Worm (Caenorhabditis elegans) whole organism, young adult: ENCODE measurements around the gene rdl-1.

Experiments
- C06A6.2 ChIP-seq: fragments of 200-800 bp; sonication (Bioruptor generic); conservative IDR thresholded peaks from 2 replicates; pipeline ENCODE4 v1.3.6; 2022; ENCODE audit warnings: missing genetic modification characterization, missing compliant biosample characterization
- ama-1 ChIP-seq, 3 experiments: fragments of 150-350 bp in 1 of 3; sonication (generic microtip) in 2 of 3; optimal IDR thresholded peaks; 2 replicates each; lab custom pipeline; 2014 to 2018; ENCODE audit warnings: missing biosample characterization in 2 of 3, missing genetic modification characterization in 2 of 3, missing genetic modification reagents in 2 of 3
- bed-1 ChIP-seq: fragments of 200-800 bp; sonication (Bioruptor generic); IDR thresholded peaks from 2 replicates; pipeline ENCODE4 v1.3.6; 2022; ENCODE audit warnings: missing genetic modification reagents, missing genetic modification characterization, missing compliant biosample characterization
- ceh-40 ChIP-seq: fragments of 200-800 bp; sonication (Bioruptor generic); IDR thresholded peaks from 2 replicates; pipeline ENCODE4 v1.3.6; 2022; ENCODE audit warnings: missing genetic modification characterization, missing compliant biosample characterization
- ceh-58 ChIP-seq: fragments of 200-800 bp; sonication (Bioruptor generic); IDR thresholded peaks from 2 replicates; pipeline ENCODE4 v1.3.6; 2022; ENCODE audit warnings: missing genetic modification characterization, missing compliant biosample characterization
- die-1 ChIP-seq: sonication (generic microtip); optimal IDR thresholded peaks from 2 replicates; lab custom pipeline; 2016; ENCODE audit warnings: missing genotype, mild to moderate bottlenecking, missing genetic modification characterization, missing compliant biosample characterization
- madf-10 ChIP-seq: sonication (generic microtip); optimal IDR thresholded peaks from 2 replicates; lab custom pipeline; 2016; ENCODE audit warnings: mild to moderate bottlenecking, missing genetic modification characterization, missing compliant biosample characterization
- nfya-1 ChIP-seq: sonication (generic microtip); optimal IDR thresholded peaks from 2 replicates; lab custom pipeline; 2017; ENCODE audit warnings: antibody characterized with exemption, missing compliant biosample characterization, missing genetic modification characterization, borderline replicate concordance; ENCODE audit not compliant: insufficient read depth
- sea-2 ChIP-seq: fragments of 200-800 bp; sonication (Bioruptor generic); IDR thresholded peaks from 2 replicates; pipeline ENCODE4 v1.3.6; 2022; ENCODE audit warnings: missing genetic modification characterization, missing compliant biosample characterization
- somi-1 ChIP-seq: fragments of 200-800 bp; sonication (Bioruptor generic); optimal IDR thresholded peaks from 2 replicates; lab custom pipeline; 2018; ENCODE audit warnings: mild to moderate bottlenecking, missing genetic modification characterization, missing compliant biosample characterization
- tlf-1 ChIP-seq: fragments of 200-800 bp; sonication (Bioruptor generic); optimal IDR thresholded peaks from 2 replicates; lab custom pipeline; 2018; ENCODE audit warnings: mild to moderate bottlenecking, missing genetic modification characterization, missing compliant biosample characterization
- unc-130 ChIP-seq: sonication (generic microtip); optimal IDR thresholded peaks from 2 replicates; lab custom pipeline; 2016; ENCODE audit warnings: missing genetic modification reagents, missing genetic modification characterization, missing compliant biosample characterization
- ztf-3 ChIP-seq: fragments of 200-800 bp; sonication (Bioruptor generic); optimal IDR thresholded peaks from 2 replicates; lab custom pipeline; 2018; ENCODE audit warnings: mild to moderate bottlenecking, missing genetic modification characterization, missing compliant biosample characterization

ce11 chrIV:7815683-7816183, 45.7 kb upstream of the rdl-1 start, which contains the start of gene cdgs-1:
- TF ChIP-seq die-1 (tag; lab: Kevin White, UChicago) = no peak
- TF ChIP-seq ceh-40 (GFP tag; lab: Robert Waterston, UW) = no peak
- no peak for TF ChIP-seq ceh-58 (GFP tag; lab: Robert Waterston, UW)
- TF ChIP-seq C06A6.2 (GFP tag; lab: Robert Waterston, UW) = no peak
- TF ChIP-seq nfya-1 = no peak
- TF ChIP-seq madf-10 (tag; lab: Kevin White, UChicago) = no peak
- no peak for TF ChIP-seq bed-1
- TF ChIP-seq somi-1 (GFP tag; lab: Kevin White, UChicago) = no peak
- TF ChIP-seq ztf-3 = no peak
- no peak for TF ChIP-seq tlf-1 (GFP tag; lab: Kevin White, UChicago)
- TF ChIP-seq unc-130 = no peak
- no peak for TF ChIP-seq sea-2 (GFP tag; lab: Robert Waterston, UW)
- no peak for TF ChIP-seq ama-1 (optimal IDR thresholded peaks at IDR 0.05; lab: Kevin White, UChicago)
- no peak for TF ChIP-seq ama-1 (GFP tag; optimal IDR thresholded peaks at IDR 0.05; lab: Kevin White, UChicago)
